Worm (Caenorhabditis elegans) whole organism, early embryonic: ENCODE data around the gene R06B10.7.

ENCODE experiments used
- B0310.2 ChIP-seq: sonication (generic microtip); optimal IDR thresholded peaks from 2 replicates; lab custom pipeline; 2016; ENCODE audit warnings: mild to moderate bottlenecking, missing genetic modification characterization, missing compliant biosample characterization
- F13C5.2 ChIP-seq: sonication (generic microtip); optimal IDR thresholded peaks from 2 replicates; lab custom pipeline; 2017; ENCODE audit warnings: mild to moderate bottlenecking, missing genetic modification characterization, inconsistent platforms, missing compliant biosample characterization
- aly-1 ChIP-seq: sonication (generic microtip); optimal IDR thresholded peaks from 2 replicates; lab custom pipeline; 2016; ENCODE audit warnings: missing genetic modification characterization, missing compliant biosample characterization
- ama-1 ChIP-seq: fragments of 150-350 bp; optimal IDR thresholded peaks from 2 replicates; lab custom pipeline; 2014
- ceh-13 ChIP-seq: fragments of 200-800 bp; sonication (Bioruptor generic); optimal IDR thresholded peaks from 2 replicates; lab custom pipeline; 2018; ENCODE audit warnings: mild to moderate bottlenecking, missing genetic modification characterization, missing compliant biosample characterization
- ceh-36 ChIP-seq: sonication (generic microtip); optimal IDR thresholded peaks from 2 replicates; lab custom pipeline; 2016; ENCODE audit warnings: missing genetic modification characterization, inconsistent platforms, missing compliant biosample characterization
- ets-7 ChIP-seq: sonication (generic microtip); optimal IDR thresholded peaks from 2 replicates; lab custom pipeline; 2016; ENCODE audit warnings: missing genotype, missing genetic modification characterization, missing compliant biosample characterization
- flt-1 ChIP-seq: fragments of 200-800 bp; sonication (Bioruptor generic); IDR thresholded peaks from 2 replicates; pipeline ENCODE4 v1.3.6; 2022; ENCODE audit warnings: missing genetic modification characterization, missing compliant biosample characterization
- hmbx-1 ChIP-seq: sonication (generic microtip); optimal IDR thresholded peaks from 2 replicates; lab custom pipeline; 2016; ENCODE audit warnings: mild to moderate bottlenecking, missing genetic modification characterization, missing compliant biosample characterization
- hmg-4 ChIP-seq: fragments of 200-800 bp; sonication (Bioruptor generic); optimal IDR thresholded peaks from 2 replicates; lab custom pipeline; 2018; ENCODE audit warnings: mild to moderate bottlenecking, missing genetic modification characterization, missing compliant biosample characterization
- hnd-1 ChIP-seq: sonication (generic microtip); optimal IDR thresholded peaks from 2 replicates; lab custom pipeline; 2016; ENCODE audit warnings: missing genetic modification characterization, missing compliant biosample characterization
- pes-1 ChIP-seq: fragments of 200-800 bp; sonication (Bioruptor generic); IDR thresholded peaks from 2 replicates; pipeline ENCODE4 v1.3.6; 2022; ENCODE audit warnings: missing genetic modification reagents, missing genetic modification characterization, missing compliant biosample characterization
- scrt-1 ChIP-seq: fragments of 200-800 bp; sonication (Bioruptor generic); IDR thresholded peaks from 2 replicates; pipeline ENCODE4 v1.3.6; 2022; ENCODE audit warnings: missing genetic modification characterization, missing compliant biosample characterization
- sea-1 ChIP-seq: fragments of 200-800 bp; sonication (Bioruptor generic); conservative IDR thresholded peaks from 2 replicates; pipeline ENCODE4 v1.3.6; 2022; ENCODE audit warnings: missing genetic modification characterization, missing compliant biosample characterization
- tbx-11 ChIP-seq: fragments of 200-800 bp; sonication (Bioruptor generic); IDR thresholded peaks from 2 replicates; pipeline ENCODE4 v1.3.6; 2022; ENCODE audit warnings: missing genetic modification characterization, missing compliant biosample characterization
- tbx-37 ChIP-seq: fragments of 200-800 bp; sonication (Bioruptor generic); conservative IDR thresholded peaks from 2 replicates; pipeline ENCODE4 v1.3.6; 2022; ENCODE audit warnings: missing genetic modification reagents, missing genetic modification characterization, missing compliant biosample characterization
- tra-4 ChIP-seq: sonication (generic microtip); optimal IDR thresholded peaks from 2 replicates; lab custom pipeline; 2017; ENCODE audit warnings: missing genetic modification characterization, missing compliant biosample characterization

The R06B10.7 gene

DNA sequence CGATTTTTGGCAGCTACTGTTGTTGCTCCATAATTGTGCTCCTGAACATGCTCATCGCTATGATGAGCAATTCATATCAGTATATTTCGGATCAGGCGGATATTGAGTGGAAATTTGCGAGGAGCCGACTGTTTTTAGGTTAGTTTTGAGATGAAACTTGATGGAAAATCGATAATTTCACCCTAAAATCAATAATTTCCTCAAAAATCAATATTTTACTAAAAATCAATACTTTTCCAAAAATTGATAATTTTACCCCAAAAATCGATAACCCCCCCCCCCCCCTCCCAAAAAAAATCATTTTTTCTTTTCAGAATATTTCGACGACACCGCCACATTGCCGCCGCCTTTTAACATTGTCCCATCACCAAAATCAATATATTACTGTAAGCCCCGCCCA is 2.3 kb downstream of the R06B10.7 start:
- TF ChIP-seq scrt-1 (GFP tag; lab: Robert Waterston, UW) (no peak), ama-1 (lab: Kevin White, UChicago) (no peak), tbx-37 (GFP tag; lab: Robert Waterston, UW) (no peak), pes-1 (GFP tag; lab: Robert Waterston, UW) (no peak), hmbx-1 (tag; lab: Kevin White, UChicago) (no peak), tra-4 (tag; lab: Kevin White, UChicago) (no peak), tbx-11 (GFP tag; lab: Robert Waterston, UW) (no peak), B0310.2 (tag; lab: Kevin White, UChicago) (no peak), flt-1 (GFP tag; lab: Robert Waterston, UW) (no peak), sea-1 (no peak), ets-7 (tag; lab: Kevin White, UChicago) (no peak), ceh-36 (no peak), F13C5.2 (tag; lab: Kevin White, UChicago) (no peak), ceh-13 (GFP tag; lab: Kevin White, UChicago) (no peak)

DNA sequence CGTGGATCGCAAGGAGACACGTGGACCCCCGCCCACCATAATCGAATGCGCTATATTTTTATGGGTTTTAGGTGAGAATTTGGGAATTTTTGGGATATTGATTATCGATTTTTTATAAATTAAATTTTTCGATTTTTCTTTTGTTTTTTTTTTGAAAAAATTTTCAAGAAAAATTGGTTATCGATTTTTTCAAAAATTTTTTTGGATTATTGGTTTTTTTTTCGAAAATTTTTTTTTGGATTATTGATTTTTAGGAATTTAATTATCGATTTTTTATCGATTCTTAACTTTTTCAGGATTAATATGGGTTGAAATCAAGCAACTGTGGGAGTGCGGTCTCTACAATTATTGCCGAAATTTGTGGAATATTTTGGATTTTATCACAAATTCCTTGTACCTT is 4.6 kb downstream of the R06B10.7 start:
- no peak for TF ChIP-seq ceh-36
- TF ChIP-seq ceh-13 (GFP tag; lab: Kevin White, UChicago), result no peak
- TF ChIP-seq F13C5.2 (tag; lab: Kevin White, UChicago), result no peak
- TF ChIP-seq B0310.2 (tag; lab: Kevin White, UChicago), result no peak
- TF ChIP-seq tra-4 (tag; lab: Kevin White, UChicago), result no peak
- no peak for TF ChIP-seq pes-1 (GFP tag; lab: Robert Waterston, UW)
- TF ChIP-seq hmbx-1 (tag; lab: Kevin White, UChicago), result no peak
- TF ChIP-seq hmg-4 (GFP tag; lab: Kevin White, UChicago), result no peak
- no peak for TF ChIP-seq hnd-1
- no peak for TF ChIP-seq tbx-37 (GFP tag; lab: Robert Waterston, UW)
- TF ChIP-seq scrt-1 (GFP tag; lab: Robert Waterston, UW), result no peak
- TF ChIP-seq sea-1, result no peak
- no peak for TF ChIP-seq ama-1 (lab: Kevin White, UChicago)
- TF ChIP-seq ets-7 (tag; lab: Kevin White, UChicago), result no peak
- TF ChIP-seq tbx-11 (GFP tag; lab: Robert Waterston, UW), result no peak
- no peak for TF ChIP-seq aly-1 (tag; lab: Kevin White, UChicago)

DNA sequence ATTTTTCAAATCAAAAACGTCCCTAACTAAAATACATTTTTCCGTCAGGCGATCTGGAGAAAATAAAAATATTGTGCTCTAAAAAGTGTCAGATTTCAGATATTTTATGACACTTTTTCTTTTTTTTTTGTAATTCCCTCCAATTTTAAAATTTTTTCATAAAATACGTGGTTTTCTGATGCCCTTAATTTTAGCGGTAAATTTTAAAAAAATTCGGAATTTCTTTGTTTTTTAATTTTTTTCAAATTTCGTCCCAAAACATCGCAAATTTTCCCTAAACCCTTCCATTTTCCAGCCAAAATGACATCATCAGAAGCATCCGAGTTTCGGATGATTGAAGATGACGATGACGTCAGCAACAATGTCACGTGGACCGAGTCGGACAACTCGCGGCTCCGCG is 9.6 kb downstream of the R06B10.7 start, which contains the start of gene trp-2:
Gene trp-2, plus strand, starts transcription at position 301 of the 400 bp plus-strand sequence.
- no peak for TF ChIP-seq aly-1 (tag; lab: Kevin White, UChicago)
- no peak for TF ChIP-seq flt-1 (GFP tag; lab: Robert Waterston, UW)
- no peak for TF ChIP-seq B0310.2 (tag; lab: Kevin White, UChicago)
- no peak for TF ChIP-seq ets-7 (tag; lab: Kevin White, UChicago)
- TF ChIP-seq hmg-4 (GFP tag; lab: Kevin White, UChicago), result no peak
- no peak for TF ChIP-seq tbx-11 (GFP tag; lab: Robert Waterston, UW)
- no peak for TF ChIP-seq tra-4 (tag; lab: Kevin White, UChicago)
- TF ChIP-seq tbx-37 (GFP tag; lab: Robert Waterston, UW), result no peak
- TF ChIP-seq sea-1, result no peak
- TF ChIP-seq ceh-13 (GFP tag; lab: Kevin White, UChicago), result no peak
- TF ChIP-seq scrt-1 (GFP tag; lab: Robert Waterston, UW), result no peak
- no peak for TF ChIP-seq hmbx-1 (tag; lab: Kevin White, UChicago)
- TF ChIP-seq hnd-1, result no peak

DNA sequence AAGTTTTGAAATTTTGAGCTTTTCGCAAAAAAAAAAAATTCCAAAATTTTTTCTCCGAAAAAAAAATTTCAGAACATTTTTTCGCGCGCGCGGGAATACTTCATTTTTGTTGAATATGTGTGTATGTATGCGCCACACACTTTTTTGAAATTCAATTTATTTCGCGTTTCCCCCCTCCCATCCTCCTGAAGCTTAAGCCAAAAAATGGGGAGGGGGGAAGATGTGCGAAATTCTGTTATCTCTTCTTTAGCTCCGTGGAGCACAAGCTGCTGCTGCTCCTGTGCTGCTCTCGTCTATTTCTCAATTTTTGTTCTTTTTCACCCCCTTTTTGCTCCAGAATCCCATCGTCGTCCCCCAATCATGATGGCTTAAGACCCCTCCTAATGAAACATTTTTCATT is 11.6 kb downstream of the R06B10.7 start:
- TF ChIP-seq tbx-11 (GFP tag; lab: Robert Waterston, UW) (no peak), aly-1 (tag; lab: Kevin White, UChicago) (no peak), flt-1 (GFP tag; lab: Robert Waterston, UW) (no peak), pes-1 (GFP tag; lab: Robert Waterston, UW) (no peak), ceh-13 (GFP tag; lab: Kevin White, UChicago) (no peak), ama-1 (lab: Kevin White, UChicago) (no peak), hmg-4 (GFP tag; lab: Kevin White, UChicago) (no peak), sea-1 (no peak)

DNA sequence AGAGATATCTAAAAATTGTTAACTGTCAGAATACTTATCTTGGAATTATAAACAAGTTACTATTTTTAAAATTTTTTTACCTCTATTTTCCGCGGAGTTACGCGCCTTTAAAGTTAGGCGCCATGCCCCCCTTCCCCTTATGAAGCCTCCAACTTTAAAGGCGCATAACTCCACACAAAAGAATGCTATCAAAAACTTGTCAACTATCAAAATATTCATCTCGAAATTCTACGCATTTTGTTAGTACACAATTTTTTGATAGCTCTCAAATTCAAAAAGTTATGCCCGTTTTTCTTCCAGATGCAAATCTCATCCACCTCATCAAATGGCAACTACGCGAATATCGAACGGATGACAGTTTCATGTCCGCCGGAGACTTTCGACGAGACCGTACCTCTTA is 18.2 kb downstream of the R06B10.7 start, which contains the start of gene tbc-10:
Gene tbc-10, plus strand, starts transcription at position 301 of the 400 bp plus-strand sequence.
- no peak for TF ChIP-seq F13C5.2 (tag; lab: Kevin White, UChicago)
- TF ChIP-seq tra-4 (tag; lab: Kevin White, UChicago), result no peak

DNA sequence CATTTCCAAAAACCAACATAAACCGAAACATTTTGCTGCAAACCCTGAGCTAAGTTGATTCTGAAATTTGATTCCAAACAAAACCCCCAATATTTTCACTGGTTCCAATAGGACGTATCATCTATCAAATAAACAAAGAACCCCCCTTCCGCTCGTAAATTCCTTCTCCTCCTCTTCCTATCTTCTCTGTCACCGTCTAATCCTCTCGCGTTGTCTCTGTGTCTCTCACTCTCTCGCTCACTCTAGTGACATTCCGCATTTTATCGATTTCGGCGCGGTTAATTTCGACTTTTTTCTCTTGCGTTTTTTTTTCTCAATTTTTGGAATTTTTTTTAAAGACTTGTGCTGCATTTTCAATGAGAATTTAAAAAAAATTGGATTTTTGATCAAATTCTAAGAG is 19.2 kb downstream of the R06B10.7 start:
- TF ChIP-seq B0310.2 (tag; lab: Kevin White, UChicago) (no peak), ceh-13 (GFP tag; lab: Kevin White, UChicago) (no peak), hmg-4 (GFP tag; lab: Kevin White, UChicago) (no peak), pes-1 (GFP tag; lab: Robert Waterston, UW) (no peak), tbx-37 (GFP tag; lab: Robert Waterston, UW) (no peak), hmbx-1 (tag; lab: Kevin White, UChicago) (no peak), tbx-11 (GFP tag; lab: Robert Waterston, UW) (no peak), sea-1 (no peak), scrt-1 (GFP tag; lab: Robert Waterston, UW) (no peak), aly-1 (tag; lab: Kevin White, UChicago) (no peak), tra-4 (tag; lab: Kevin White, UChicago) (no peak), F13C5.2 (tag; lab: Kevin White, UChicago) (no peak), hnd-1 (no peak), ceh-36 (no peak), ama-1 (lab: Kevin White, UChicago) (no peak), ets-7 (tag; lab: Kevin White, UChicago) (no peak), flt-1 (GFP tag; lab: Robert Waterston, UW) (no peak)

DNA sequence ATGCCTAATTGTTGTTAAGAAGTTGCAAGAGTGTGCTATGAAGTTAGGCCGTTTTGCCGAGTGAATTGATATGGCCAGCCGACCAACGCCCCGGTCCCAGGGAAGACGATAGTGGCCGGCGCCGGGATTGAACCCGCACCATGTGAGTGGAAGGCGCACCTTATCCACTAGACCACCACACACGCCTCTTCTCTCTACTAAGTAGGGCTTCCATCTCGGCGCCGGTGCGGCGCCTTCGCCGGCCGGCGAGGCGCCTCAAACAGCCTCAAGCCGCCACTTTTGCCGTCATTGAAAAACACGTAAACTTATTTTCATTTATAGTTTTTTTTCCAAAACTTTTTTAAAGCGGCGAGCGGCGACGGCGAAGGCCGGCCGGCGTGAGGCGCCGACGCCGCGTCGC is 22.3 kb downstream of the R06B10.7 start:
- TF ChIP-seq ceh-36 (no peak), ceh-13 (GFP tag; lab: Kevin White, UChicago) (no peak), sea-1 (no peak), hmg-4 (GFP tag; lab: Kevin White, UChicago) (no peak), F13C5.2 (tag; lab: Kevin White, UChicago) (no peak), tra-4 (tag; lab: Kevin White, UChicago) (no peak), hmbx-1 (tag; lab: Kevin White, UChicago) (no peak), flt-1 (GFP tag; lab: Robert Waterston, UW) (no peak), pes-1 (GFP tag; lab: Robert Waterston, UW) (no peak; the same call in 1 of the 2 replicates), hnd-1 (no peak), B0310.2 (tag; lab: Kevin White, UChicago) (no peak), aly-1 (tag; lab: Kevin White, UChicago) (no peak)
